Worm (Caenorhabditis elegans) whole organism, L1 larva: ENCODE data around the gene C53A5.17.

Experiments used
- C16A3.4 ChIP-seq: fragments of 150-350 bp; optimal IDR thresholded peaks from 2 replicates; lab custom pipeline; 2014; ENCODE audit warnings: missing biosample characterization, missing genetic modification characterization
- F16B12.6 ChIP-seq: fragments of 150-350 bp; optimal IDR thresholded peaks from 2 replicates; lab custom pipeline; 2014; ENCODE audit warnings: missing biosample characterization, missing genetic modification characterization
- ceh-63 ChIP-seq: fragments of 200-800 bp; sonication (Bioruptor generic); optimal IDR thresholded peaks from 2 replicates; lab custom pipeline; 2018; ENCODE audit warnings: mild to moderate bottlenecking, missing genetic modification characterization, missing compliant biosample characterization
- ceh-8 ChIP-seq: fragments of 200-800 bp; sonication (Bioruptor generic); optimal IDR thresholded peaks from 2 replicates; lab custom pipeline; 2018; ENCODE audit warnings: mild to moderate bottlenecking, missing genetic modification characterization, moderate library complexity, missing compliant biosample characterization
- ceh-82 ChIP-seq, 3 experiments: fragments of 150-350 bp in 1 of 3; sonication (generic microtip) in 2 of 3; optimal IDR thresholded peaks; 2 replicates each; lab custom pipeline; 2014 to 2017; ENCODE audit warnings: missing biosample characterization in 3 of 3, missing genetic modification characterization in 3 of 3
- ceh-90 ChIP-seq: sonication (generic microtip); optimal IDR thresholded peaks from 2 replicates; lab custom pipeline; 2016; ENCODE audit warnings: missing genetic modification characterization, missing compliant biosample characterization
- dpl-1 ChIP-seq, 3 experiments: fragments of 150-350 bp in 2 of 3; sonication (generic microtip) in 1 of 3; optimal IDR thresholded peaks; 2 replicates each; lab custom pipeline; 2014 to 2017; ENCODE audit warnings: missing biosample characterization in 3 of 3, missing genetic modification characterization in 3 of 3, missing genetic modification reagents in 3 of 3
- dsc-1 ChIP-seq: sonication (generic microtip); optimal IDR thresholded peaks from 2 replicates; lab custom pipeline; 2016; ENCODE audit warnings: mild to moderate bottlenecking, missing genetic modification characterization, missing compliant biosample characterization
- efl-1 ChIP-seq, 4 experiments: fragments of 150-350 bp; optimal IDR thresholded peaks in 3 of 4; peaks in 1 of 4; 1 replicate in 1 of 4; 2 replicates in 3 of 4; lab custom pipeline; 2014; ENCODE audit warnings: missing biosample characterization in 2 of 4, missing genetic modification characterization in 2 of 4, missing genetic modification reagents in 2 of 4
- efl-3 ChIP-seq: fragments of 200-800 bp; sonication (Bioruptor generic); optimal IDR thresholded peaks from 2 replicates; lab custom pipeline; 2018; ENCODE audit warnings: mild to moderate bottlenecking, missing genetic modification characterization, missing compliant biosample characterization
- elt-2 ChIP-seq: sonication (generic microtip); optimal IDR thresholded peaks from 2 replicates; lab custom pipeline; 2016; ENCODE audit warnings: missing genetic modification characterization, mild to moderate bottlenecking, inconsistent platforms, missing compliant biosample characterization, missing genetic modification reagents
- fkh-8 ChIP-seq: sonication (generic microtip); optimal IDR thresholded peaks from 2 replicates; lab custom pipeline; 2016; ENCODE audit warnings: mild to moderate bottlenecking, missing genetic modification characterization, missing compliant biosample characterization
- grh-1 ChIP-seq: fragments of 200-800 bp; sonication (Bioruptor generic); IDR thresholded peaks from 2 replicates; pipeline ENCODE4 v1.3.6; 2022; ENCODE audit warnings: missing genetic modification reagents, missing genetic modification characterization, missing compliant biosample characterization
- hlh-17 ChIP-seq: fragments of 200-800 bp; sonication (Bioruptor generic); optimal IDR thresholded peaks from 2 replicates; lab custom pipeline; 2018; ENCODE audit warnings: missing genetic modification characterization, mild to moderate bottlenecking, missing compliant biosample characterization, moderate library complexity, borderline replicate concordance
- lin-13 ChIP-seq: fragments of 150-350 bp; optimal IDR thresholded peaks from 2 replicates; lab custom pipeline; 2014; ENCODE audit warnings: missing biosample characterization, missing genetic modification reagents, missing genetic modification characterization
- lin-35 ChIP-seq, 2 experiments: fragments of 150-350 bp; optimal IDR thresholded peaks; 2 replicates each; lab custom pipeline; 2014; ENCODE audit warnings: missing biosample characterization in 2 of 2, missing genetic modification characterization in 2 of 2, missing genetic modification reagents in 2 of 2
- lsy-2 ChIP-seq, 2 experiments: fragments of 150-350 bp; optimal IDR thresholded peaks; 2 replicates each; lab custom pipeline; 2014; ENCODE audit warnings: missing biosample characterization in 2 of 2, missing genetic modification characterization in 2 of 2
- mab-9 ChIP-seq: fragments of 200-800 bp; sonication (Bioruptor generic); IDR thresholded peaks from 2 replicates; pipeline ENCODE4 v1.3.6; 2022; ENCODE audit warnings: missing genetic modification reagents, missing genetic modification characterization, missing compliant biosample characterization
- mdl-1 ChIP-seq, 2 experiments: fragments of 150-350 bp; optimal IDR thresholded peaks; 2 replicates each; lab custom pipeline; 2014 to 2017; ENCODE audit warnings: missing biosample characterization in 2 of 2, missing genetic modification characterization in 2 of 2, inconsistent platforms in 1 of 2
- nhr-11 ChIP-seq: fragments of 150-350 bp; optimal IDR thresholded peaks from 2 replicates; lab custom pipeline; 2014; ENCODE audit warnings: missing biosample characterization, missing genetic modification characterization
- nhr-20 ChIP-seq: sonication (generic microtip); optimal IDR thresholded peaks from 2 replicates; lab custom pipeline; 2016; ENCODE audit warnings: mild to moderate bottlenecking, missing genetic modification characterization, missing compliant biosample characterization
- nhr-47 ChIP-seq: sonication (generic microtip); optimal IDR thresholded peaks from 2 replicates; lab custom pipeline; 2016; ENCODE audit warnings: mild to moderate bottlenecking, missing genetic modification characterization, moderate library complexity, missing compliant biosample characterization
- nhr-71 ChIP-seq: sonication (generic microtip); optimal IDR thresholded peaks from 2 replicates; lab custom pipeline; 2016; ENCODE audit warnings: mild to moderate bottlenecking, missing genetic modification characterization, moderate library complexity, missing compliant biosample characterization
- nhr-77 ChIP-seq: fragments of 150-350 bp; optimal IDR thresholded peaks from 2 replicates; lab custom pipeline; 2014; ENCODE audit warnings: missing biosample characterization, missing genetic modification characterization
- nhr-85 ChIP-seq: sonication (generic microtip); peaks from one replicate; lab custom pipeline; 2016; ENCODE audit warnings: missing genetic modification characterization, inconsistent platforms, missing compliant biosample characterization
- nhr-90 ChIP-seq: sonication (generic microtip); optimal IDR thresholded peaks from 2 replicates; lab custom pipeline; 2016; ENCODE audit warnings: mild to moderate bottlenecking, missing genetic modification characterization, missing compliant biosample characterization; ENCODE audit not compliant: poor library complexity
- pax-3 ChIP-seq: fragments of 200-800 bp; sonication (Bioruptor generic); optimal IDR thresholded peaks from 2 replicates; lab custom pipeline; 2018; ENCODE audit warnings: mild to moderate bottlenecking, missing genetic modification characterization, moderate library complexity, missing compliant biosample characterization
- rnt-1 ChIP-seq: sonication (generic microtip); optimal IDR thresholded peaks from 2 replicates; lab custom pipeline; 2016; ENCODE audit warnings: mild to moderate bottlenecking, missing genetic modification characterization, moderate library complexity, missing compliant biosample characterization
- skn-1 ChIP-seq: fragments of 150-350 bp; optimal IDR thresholded peaks from 2 replicates; lab custom pipeline; 2014; ENCODE audit warnings: missing biosample characterization, missing genetic modification characterization
- snu-23 ChIP-seq: sonication (generic microtip); optimal IDR thresholded peaks from 2 replicates; lab custom pipeline; 2016; ENCODE audit warnings: missing genetic modification characterization, missing compliant biosample characterization
- sox-4 ChIP-seq: sonication (generic microtip); optimal IDR thresholded peaks from 2 replicates; lab custom pipeline; 2016; ENCODE audit warnings: missing genetic modification characterization, missing compliant biosample characterization
- swsn-7 ChIP-seq: sonication (generic microtip); optimal IDR thresholded peaks from 2 replicates; lab custom pipeline; 2016; ENCODE audit warnings: missing genetic modification characterization, missing compliant biosample characterization
- tbx-2 ChIP-seq: sonication (generic microtip); optimal IDR thresholded peaks from 2 replicates; lab custom pipeline; 2016; ENCODE audit warnings: missing genetic modification characterization, missing compliant biosample characterization
- unc-130 ChIP-seq: fragments of 150-350 bp; optimal IDR thresholded peaks from 2 replicates; lab custom pipeline; 2017; ENCODE audit warnings: missing biosample characterization, missing genetic modification characterization, inconsistent platforms
- unc-30 ChIP-seq: sonication (generic microtip); optimal IDR thresholded peaks from 2 replicates; lab custom pipeline; 2017; ENCODE audit warnings: missing biosample characterization, missing genetic modification characterization
- xbp-1 ChIP-seq: sonication (generic microtip); optimal IDR thresholded peaks from 2 replicates; lab custom pipeline; 2016; ENCODE audit warnings: missing genetic modification characterization, missing compliant biosample characterization
- zag-1 ChIP-seq: fragments of 150-350 bp; optimal IDR thresholded peaks from 2 replicates; lab custom pipeline; 2014; ENCODE audit warnings: missing biosample characterization, missing genetic modification characterization

Gene C53A5.17

DNA sequence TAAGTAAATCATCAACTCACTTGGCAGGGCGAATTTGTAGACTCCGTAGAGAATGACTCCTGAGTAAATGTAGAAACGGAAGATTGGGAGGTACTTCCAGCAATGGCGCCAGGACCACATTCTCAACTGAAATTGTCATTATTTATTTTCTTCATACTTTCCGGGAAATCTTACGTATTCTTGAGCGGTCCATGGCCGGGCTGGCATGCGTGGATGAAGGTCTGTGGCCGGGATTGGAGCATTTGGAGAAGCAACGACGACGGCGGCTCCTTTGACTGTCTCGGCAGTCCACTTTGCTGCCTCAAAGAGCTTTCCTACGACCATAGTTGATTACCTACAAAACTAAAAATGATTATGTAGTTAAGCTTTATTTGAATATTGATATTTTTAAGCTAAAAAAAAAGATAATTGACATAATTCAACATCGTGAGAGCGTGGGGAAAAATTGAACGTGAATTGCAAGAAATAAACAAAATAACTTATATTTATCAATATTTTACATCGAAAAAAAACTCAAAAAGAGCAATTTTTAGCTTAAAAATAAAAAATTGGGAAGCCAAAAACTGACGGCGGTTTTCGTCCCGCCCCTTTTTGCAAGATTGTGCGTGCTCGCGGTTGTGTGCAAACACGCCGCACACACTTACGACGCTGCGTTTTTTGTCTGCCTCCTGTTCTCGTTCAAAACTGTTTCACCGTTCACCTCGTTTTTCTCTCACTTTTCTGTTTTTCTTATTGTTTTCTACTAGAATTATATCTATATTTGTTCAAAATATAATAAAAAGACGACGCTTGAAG lies 3.1 kb upstream of the C53A5.17 start, which contains the start of gene ril-1:
TSS of gene ril-1 (minus strand) at position 342 of the 795 bp plus-strand sequence.
- peak; percentile 50 for TF ChIP-seq snu-23 (GFP tag; lab: Kevin White, UChicago)
- peak; percentile 21 for TF ChIP-seq swsn-7 (tag; lab: Kevin White, UChicago)
- TF ChIP-seq nhr-85 = peak; percentile 67
- TF ChIP-seq nhr-20 (tag; lab: Kevin White, UChicago) = peak; percentile 25
- TF ChIP-seq elt-2 (tag; lab: Kevin White, UChicago) = no peak
- TF ChIP-seq nhr-77 (tag; lab: Kevin White, UChicago) = no peak
- peak in 2 of 3 experiments; percentile 30 to 31 for TF ChIP-seq dpl-1 (GFP tag; optimal IDR thresholded peaks at IDR 0.05; lab: Kevin White, UChicago)
- peak; percentile 10 for TF ChIP-seq dsc-1 (tag; lab: Kevin White, UChicago)
- TF ChIP-seq skn-1 (tag; lab: Kevin White, UChicago) = peak; percentile 40
- peak; percentile 15 for TF ChIP-seq xbp-1
- peak; percentile 5 for TF ChIP-seq tbx-2
- TF ChIP-seq pax-3 (tag; lab: Kevin White, UChicago) = no peak
- TF ChIP-seq C16A3.4 (tag; lab: Kevin White, UChicago) = peak; percentile 53
- TF ChIP-seq unc-30 (tag; lab: Kevin White, UChicago) = no peak
- no peak for TF ChIP-seq lin-13 (GFP tag; lab: Kevin White, UChicago)
- peak in 1 of 2 experiments; percentile 8 for TF ChIP-seq mdl-1 (tag; optimal IDR thresholded peaks at IDR 0.05; lab: Kevin White, UChicago)
- peak; percentile 23 to 57 for TF ChIP-seq lin-35 (GFP tag; optimal IDR thresholded peaks at IDR 0.05; lab: Kevin White, UChicago)
- TF ChIP-seq sox-4 (tag; lab: Kevin White, UChicago) = no peak
- TF ChIP-seq fkh-8 = peak; percentile 34
- TF ChIP-seq lsy-2 (tag; optimal IDR thresholded peaks at IDR 0.05; lab: Kevin White, UChicago) = peak; percentile 27 to 58
- TF ChIP-seq F16B12.6 = no peak
- peak; percentile 2 to 40 (median 32) for TF ChIP-seq ceh-82 (tag; optimal IDR thresholded peaks at IDR 0.05; lab: Kevin White, UChicago)
- peak; percentile 35 for TF ChIP-seq rnt-1 (tag; lab: Kevin White, UChicago)
- TF ChIP-seq nhr-47 (tag; lab: Kevin White, UChicago) = peak; percentile 38
- TF ChIP-seq grh-1 (GFP tag; lab: Robert Waterston, UW) = no peak
- TF ChIP-seq mab-9 (GFP tag; lab: Robert Waterston, UW) = no peak
- no peak for TF ChIP-seq ceh-63
- peak; percentile 14 for TF ChIP-seq unc-130
- TF ChIP-seq ceh-8 (GFP tag; lab: Kevin White, UChicago) = no peak
- no peak for TF ChIP-seq efl-3 (GFP tag; lab: Kevin White, UChicago)
- peak; percentile 55 for TF ChIP-seq nhr-71
- TF ChIP-seq ceh-90 (tag; lab: Kevin White, UChicago) = no peak
- TF ChIP-seq hlh-17 (GFP tag; lab: Kevin White, UChicago) = no peak
- peak; percentile 44 for TF ChIP-seq nhr-90 (tag; lab: Kevin White, UChicago)
- peak; percentile 38 to 41 for TF ChIP-seq efl-1 (optimal IDR thresholded peaks at IDR 0.05; lab: Kevin White, UChicago)
- peak; percentile 6 to 85 for TF ChIP-seq efl-1 (GFP tag; optimal IDR thresholded peaks at IDR 0.05 in 1 of 2; lab: Kevin White, UChicago)
- TF ChIP-seq nhr-11 = no peak

DNA sequence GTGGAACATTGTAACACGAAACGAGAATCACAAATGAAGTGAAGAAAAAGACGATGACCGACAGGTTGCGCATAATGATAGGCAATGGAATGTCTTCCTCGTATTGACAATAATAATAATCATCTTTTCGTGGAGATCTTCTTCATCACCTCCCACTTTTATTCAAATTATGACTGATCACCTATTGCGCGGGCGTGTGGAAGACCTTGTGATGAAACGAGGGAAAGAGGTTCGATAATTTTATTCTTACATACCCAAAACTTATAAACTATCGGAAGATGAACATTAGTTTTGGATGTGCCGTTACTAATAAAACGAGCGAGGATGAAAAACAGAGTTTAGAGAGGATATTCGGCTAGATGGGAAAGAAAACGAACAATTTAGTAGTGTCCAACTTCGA lies 2.2 kb upstream of the C53A5.17 start, which contains the start of gene C53A5.2:
TSS of gene C53A5.2 (minus strand) at position 101 of the 400 bp plus-strand sequence.
- TF ChIP-seq zag-1 (tag; lab: Kevin White, UChicago) (no peak), efl-1 (optimal IDR thresholded peaks at IDR 0.05; lab: Kevin White, UChicago) (no peak), efl-1 (GFP tag; optimal IDR thresholded peaks at IDR 0.05 in 1 of 2; lab: Kevin White, UChicago) (peak in 1 of 2 experiments; percentile 88)
